Fruit fly (Drosophila melanogaster) whole organism, wandering third instar larva: Measurements from ENCODE around the gene rush.
A peak's percentile ranks its signal among the peaks of the same experiment; 100 is the strongest.

Source experiments
- CG32264 ChIP-seq: fragments of 200-800 bp; sonication (Bioruptor generic); optimal IDR thresholded peaks from 2 replicates; lab custom pipeline; 2016; ENCODE audit warnings: missing biosample characterization, missing genetic modification characterization
- CG9705 ChIP-seq: fragments of 200-800 bp; sonication (Bioruptor generic); optimal IDR thresholded peaks from 2 replicates; lab custom pipeline; 2018; ENCODE audit warnings: missing biosample characterization, mild to moderate bottlenecking, missing genetic modification characterization
- Dfd ChIP-seq: fragments of >200 bp; optimal IDR thresholded peaks from 2 replicates; lab custom pipeline; 2017; ENCODE audit warnings: missing biosample characterization, missing genetic modification characterization
- Dif ChIP-seq: fragments of 200-275, 200-300 bp; sonication (Bioruptor generic); optimal IDR thresholded peaks from 2 replicates; lab custom pipeline; 2018; ENCODE audit warnings: missing biosample characterization, missing genetic modification characterization; ENCODE audit not compliant: partially characterized antibody
- GATAd ChIP-seq: sonication (Bioruptor generic); optimal IDR thresholded peaks from 2 replicates; lab custom pipeline; 2016; ENCODE audit warnings: missing biosample characterization, missing genetic modification characterization
- HLH106 ChIP-seq: fragments of 200-800 bp; optimal IDR thresholded peaks from 3 replicates; lab custom pipeline; 2019; ENCODE audit warnings: missing biosample characterization, mild to moderate bottlenecking, missing genetic modification characterization, moderate library complexity
- Hr78 ChIP-seq: fragments of >200 bp; optimal IDR thresholded peaks from 2 replicates; lab custom pipeline; 2017; ENCODE audit warnings: missing biosample characterization, missing genetic modification characterization
- Hr83 ChIP-seq: fragments of 200-300 bp; sonication (Bioruptor generic); optimal IDR thresholded peaks from 2 replicates; lab custom pipeline; 2016; ENCODE audit warnings: missing biosample characterization, mild to moderate bottlenecking, missing genetic modification characterization, moderate library complexity; ENCODE audit not compliant: poor library complexity, severe bottlenecking
- Jra ChIP-seq: sonication (Bioruptor generic); optimal IDR thresholded peaks from 2 replicates; lab custom pipeline; 2016; ENCODE audit warnings: missing biosample characterization, missing genetic modification characterization
- Mio ChIP-seq: sonication (Bioruptor generic); optimal IDR thresholded peaks from 2 replicates; lab custom pipeline; 2016; ENCODE audit warnings: missing biosample characterization, missing genetic modification characterization
- Myc ChIP-seq: fragments of >200 bp; optimal IDR thresholded peaks from 2 replicates; lab custom pipeline; 2017
- N ChIP-seq: fragments of >200 bp; optimal IDR thresholded peaks from 2 replicates; lab custom pipeline; 2018; ENCODE audit warnings: missing biosample characterization, missing external identifiers, missing genetic modification characterization
- OdsH ChIP-seq: fragments of 200-800 bp; sonication (Bioruptor generic); optimal IDR thresholded peaks from 2 replicates; lab custom pipeline; 2016; ENCODE audit warnings: missing biosample characterization, mild to moderate bottlenecking, missing genetic modification characterization
- Rel ChIP-seq, 2 experiments: fragments of 200-800 bp; sonication (Bioruptor generic) in 1 of 2; optimal IDR thresholded peaks; 2 replicates in 1 of 2; 3 replicates in 1 of 2; lab custom pipeline; 2016 to 2019; ENCODE audit warnings: mild to moderate bottlenecking in 2 of 2, missing biosample characterization in 2 of 2, missing genetic modification characterization in 2 of 2, moderate library complexity in 1 of 2
- Sp1 ChIP-seq: fragments of 200-800 bp; sonication (Bioruptor generic); optimal IDR thresholded peaks from 3 replicates; lab custom pipeline; 2019; ENCODE audit warnings: missing biosample characterization, mild to moderate bottlenecking, missing genetic modification characterization, moderate library complexity
- Vsx2 ChIP-seq: fragments of 200-300, 225-300 bp; sonication (Bioruptor generic); optimal IDR thresholded peaks from 2 replicates; lab custom pipeline; 2018; ENCODE audit warnings: missing biosample characterization, missing genetic modification characterization; ENCODE audit not compliant: partially characterized antibody
- br ChIP-seq: fragments of 200-800 bp; sonication (Bioruptor generic); optimal IDR thresholded peaks from 2 replicates; lab custom pipeline; 2016; ENCODE audit warnings: missing biosample characterization, missing genetic modification characterization
- brk ChIP-seq: fragments of 200-800 bp; sonication (Bioruptor generic); optimal IDR thresholded peaks from 2 replicates; lab custom pipeline; 2016; ENCODE audit warnings: missing biosample characterization, mild to moderate bottlenecking, missing genetic modification characterization
- dl ChIP-seq, 2 experiments: fragments of 175-275, 200-275 bp in 1 of 2; fragments of 200-275 bp in 1 of 2; sonication (Bioruptor generic); optimal IDR thresholded peaks; lab custom pipeline; 2018; ENCODE audit warnings: mild to moderate bottlenecking in 2 of 2, missing biosample characterization in 2 of 2, missing genetic modification characterization in 2 of 2, moderate library complexity in 2 of 2; ENCODE audit not compliant: partially characterized antibody in 2 of 2, insufficient read depth in 1 of 2
- dmrt93B ChIP-seq: fragments of 200-800 bp; sonication (Bioruptor generic); optimal IDR thresholded peaks from 2 replicates; lab custom pipeline; 2018; ENCODE audit warnings: missing biosample characterization, mild to moderate bottlenecking, missing genetic modification characterization
- dsf ChIP-seq: sonication (Bioruptor generic); optimal IDR thresholded peaks from 2 replicates; lab custom pipeline; 2016; ENCODE audit warnings: missing biosample characterization, missing genetic modification characterization, borderline replicate concordance
- ey ChIP-seq: fragments of 200-800 bp; sonication (Bioruptor generic); optimal IDR thresholded peaks from 2 replicates; lab custom pipeline; 2016; ENCODE audit warnings: missing biosample characterization, missing genetic modification characterization
- foxo ChIP-seq, 2 experiments: fragments of 200-800 bp; sonication (Bioruptor generic); optimal IDR thresholded peaks; 2 replicates in 1 of 2; 3 replicates in 1 of 2; lab custom pipeline; 2016 to 2017; ENCODE audit warnings: missing biosample characterization in 2 of 2, missing genetic modification characterization in 2 of 2
- fru ChIP-seq: fragments of 200-800 bp; sonication (Bioruptor generic); optimal IDR thresholded peaks from 3 replicates; lab custom pipeline; 2016; ENCODE audit warnings: missing biosample characterization, mild to moderate bottlenecking, missing genetic modification characterization
- h ChIP-seq: fragments of 200-800 bp; sonication (Bioruptor generic); optimal IDR thresholded peaks from 3 replicates; lab custom pipeline; 2016; ENCODE audit warnings: missing biosample characterization, mild to moderate bottlenecking, missing genetic modification characterization
- lola ChIP-seq: fragments of >200 bp; optimal IDR thresholded peaks from 2 replicates; lab custom pipeline; 2017; ENCODE audit warnings: missing biosample characterization, missing genetic modification characterization
- rgr ChIP-seq: fragments of 200-800 bp; sonication (Bioruptor generic); optimal IDR thresholded peaks from 3 replicates; lab custom pipeline; 2016; ENCODE audit warnings: missing biosample characterization, mild to moderate bottlenecking, missing genetic modification characterization
- sage ChIP-seq: fragments of 200-800 bp; sonication (Bioruptor generic); optimal IDR thresholded peaks from 2 replicates; lab custom pipeline; 2016; ENCODE audit warnings: missing biosample characterization, mild to moderate bottlenecking, missing genetic modification characterization
- sv ChIP-seq: fragments of 200-800 bp; sonication (Bioruptor generic); optimal IDR thresholded peaks from 3 replicates; lab custom pipeline; 2016; ENCODE audit warnings: missing biosample characterization, missing genetic modification characterization
- tai ChIP-seq: sonication (Bioruptor generic); optimal IDR thresholded peaks from 2 replicates; lab custom pipeline; 2016; ENCODE audit warnings: missing biosample characterization, missing genetic modification characterization
- usp ChIP-seq: fragments of >200 bp; optimal IDR thresholded peaks from 2 replicates; lab custom pipeline; 2017; ENCODE audit warnings: missing biosample characterization, missing genetic modification characterization
- woc ChIP-seq: sonication (Bioruptor generic); optimal IDR thresholded peaks from 2 replicates; lab custom pipeline; 2016; ENCODE audit warnings: missing biosample characterization, mild to moderate bottlenecking, missing genetic modification characterization

The rush gene

dm6 chrX:1507751-1508150 lies 29.4 kb downstream of the rush start, which contains the start of gene Nmdar2:
TSS of gene Nmdar2 (minus strand) at chrX:1507809.
- TF ChIP-seq Sp1 (no peak), brk (GFP tag; lab: Kevin White, UChicago) (no peak), HLH106 (tag; lab: Kevin White, UChicago) (no peak), dsf (GFP tag; lab: Kevin White, UChicago) (no peak), usp (GFP tag; lab: Kevin White, UChicago) (no peak), ey (GFP tag; lab: Kevin White, UChicago) (no peak), Dfd (GFP tag; lab: Kevin White, UChicago) (no peak), tai (GFP tag; lab: Kevin White, UChicago) (no peak), woc (GFP tag; lab: Kevin White, UChicago) (no peak), Dif (GFP tag; lab: Kevin White, UChicago) (no peak), foxo (GFP tag; optimal IDR thresholded peaks at IDR 0.05; lab: Kevin White, UChicago) (no peak), Hr83 (GFP tag; lab: Kevin White, UChicago) (no peak), lola (GFP tag; lab: Kevin White, UChicago) (no peak), dmrt93B (GFP tag; lab: Kevin White, UChicago) (no peak), CG32264 (no peak), CG9705 (GFP tag; lab: Kevin White, UChicago) (no peak), rgr (GFP tag; lab: Kevin White, UChicago) (no peak)
- TF ChIP-seq, all 38 proteins: peak for 0

- TF ChIP-seq ey (GFP tag; lab: Kevin White, UChicago): no peak
- TF ChIP-seq dsf (GFP tag; lab: Kevin White, UChicago): no peak
- TF ChIP-seq Myc (lab: Kevin White, UChicago): no peak
- no peak for TF ChIP-seq usp (GFP tag; lab: Kevin White, UChicago)
- TF ChIP-seq Mio (GFP tag; lab: Kevin White, UChicago): no peak
- TF ChIP-seq brk (GFP tag; lab: Kevin White, UChicago): no peak
- no peak for TF ChIP-seq br (GFP tag; lab: Kevin White, UChicago)
- TF ChIP-seq dl (GFP tag; optimal IDR thresholded peaks at IDR 0.05; lab: Kevin White, UChicago; ENCODE audit: insufficient read depth in 1 of 2, partially characterized antibody in 2 of 2): no peak
- TF ChIP-seq Rel (GFP tag; optimal IDR thresholded peaks at IDR 0.05; lab: Kevin White, UChicago): no peak
- no peak for TF ChIP-seq Rel (tag; optimal IDR thresholded peaks at IDR 0.05; lab: Kevin White, UChicago)
Measured at dm6 chrX:1508241-1508823, 30.0 kb downstream of the rush start.

dm6 chrX:1512753-1513226 lies 34.4 kb downstream of the rush start, which contains the start of gene CG14795:
TSS of gene CG14795 (minus strand) at chrX:1512803.
- peak; percentile 0 for TF ChIP-seq rgr (GFP tag; lab: Kevin White, UChicago)
- TF ChIP-seq Myc (lab: Kevin White, UChicago): peak; percentile 63
- peak; percentile 21 for TF ChIP-seq h
- TF ChIP-seq Rel (GFP tag; optimal IDR thresholded peaks at IDR 0.05; lab: Kevin White, UChicago): no peak
- TF ChIP-seq Rel (tag; optimal IDR thresholded peaks at IDR 0.05; lab: Kevin White, UChicago): peak; percentile 12
- peak; percentile 4 for TF ChIP-seq Sp1
- TF ChIP-seq HLH106 (tag; lab: Kevin White, UChicago): peak; percentile 22
- no peak for TF ChIP-seq woc (GFP tag; lab: Kevin White, UChicago)
- TF ChIP-seq Dif (GFP tag; lab: Kevin White, UChicago): peak; percentile 93
- TF ChIP-seq dl (GFP tag; optimal IDR thresholded peaks at IDR 0.05; lab: Kevin White, UChicago; ENCODE audit: insufficient read depth in 1 of 2, partially characterized antibody in 2 of 2): peak; percentile 32 to 76
- no peak for TF ChIP-seq Hr83 (GFP tag; lab: Kevin White, UChicago)
- no peak for TF ChIP-seq N
- TF ChIP-seq OdsH (GFP tag; lab: Kevin White, UChicago): no peak
- TF ChIP-seq Vsx2 (GFP tag; lab: Kevin White, UChicago): peak; percentile 98

dm6 chrX:1513865-1514264 lies 35.5 kb downstream of the rush start:
- TF ChIP-seq Rel (GFP tag; optimal IDR thresholded peaks at IDR 0.05; lab: Kevin White, UChicago): no peak
- no peak for TF ChIP-seq Rel (tag; optimal IDR thresholded peaks at IDR 0.05; lab: Kevin White, UChicago)
- no peak for TF ChIP-seq N
- TF ChIP-seq rgr (GFP tag; lab: Kevin White, UChicago): no peak
- TF ChIP-seq Jra (GFP tag; lab: Kevin White, UChicago): no peak
- no peak for TF ChIP-seq Myc (lab: Kevin White, UChicago)
- TF ChIP-seq dmrt93B (GFP tag; lab: Kevin White, UChicago): no peak
- TF ChIP-seq sv (GFP tag; lab: Kevin White, UChicago): no peak
- TF ChIP-seq Mio (GFP tag; lab: Kevin White, UChicago): no peak
- no peak for TF ChIP-seq OdsH (GFP tag; lab: Kevin White, UChicago)
- TF ChIP-seq ey (GFP tag; lab: Kevin White, UChicago): no peak
- TF ChIP-seq sage (GFP tag; lab: Kevin White, UChicago): no peak
- no peak for TF ChIP-seq Hr78 (GFP tag; lab: Kevin White, UChicago)
- no peak for TF ChIP-seq fru (GFP tag; lab: Kevin White, UChicago)
- no peak for TF ChIP-seq h
- no peak for TF ChIP-seq br (GFP tag; lab: Kevin White, UChicago)
- TF ChIP-seq GATAd (GFP tag; lab: Kevin White, UChicago): no peak
- TF ChIP-seq usp (GFP tag; lab: Kevin White, UChicago): no peak
